Fruit fly (Drosophila melanogaster) whole organism, embryonic: ENCODE measurements around the gene mst.
A peak's percentile ranks its signal among the peaks of the same experiment; 100 is the strongest.

Experiments
- ATbp ChIP-seq: fragments of 200-800 bp; sonication (Bioruptor generic); optimal IDR thresholded peaks from 2 replicates; lab custom pipeline; 2017; ENCODE audit warnings: missing biosample characterization, mild to moderate bottlenecking, missing genetic modification characterization, missing genetic modification reagents
- Antp ChIP-seq: fragments of 200-800 bp; sonication (Bioruptor generic); optimal IDR thresholded peaks from 3 replicates; lab custom pipeline; 2016; ENCODE audit warnings: missing biosample characterization, missing genetic modification characterization
- B-H1 ChIP-seq: fragments of 200-800 bp; sonication (Bioruptor generic); IDR thresholded peaks from 3 replicates; pipeline ENCODE4 v1.3.6; 2022; ENCODE audit warnings: missing biosample characterization, missing genetic modification characterization
- C15 ChIP-seq: fragments of 200-800 bp; sonication (Bioruptor generic); IDR thresholded peaks from 3 replicates; pipeline ENCODE4 v1.3.6; 2022; ENCODE audit warnings: missing biosample characterization, missing genetic modification characterization
- CG10267 ChIP-seq: fragments of 200-800 bp; sonication (Bioruptor generic); optimal IDR thresholded peaks from 2 replicates; lab custom pipeline; 2018; ENCODE audit warnings: missing biosample characterization, mild to moderate bottlenecking, missing genetic modification characterization, moderate library complexity
- CG10321 ChIP-seq: fragments of 200-800 bp; sonication (Bioruptor generic); IDR thresholded peaks from 2 replicates; pipeline ENCODE4 v1.3.6; 2022; ENCODE audit warnings: missing biosample characterization, missing genetic modification characterization
- CG10654 ChIP-seq: fragments of 200-800 bp; sonication (Bioruptor generic); optimal IDR thresholded peaks from 2 replicates; lab custom pipeline; 2016; ENCODE audit warnings: missing biosample characterization, missing genetic modification characterization
- CG11247 ChIP-seq: fragments of 200-800 bp; sonication (Bioruptor generic); IDR thresholded peaks from 2 replicates; pipeline ENCODE4 v1.3.6; 2022; ENCODE audit warnings: missing biosample characterization, missing genetic modification characterization
- CG12155 ChIP-seq: fragments of 200-800 bp; sonication (Bioruptor generic); optimal IDR thresholded peaks from 3 replicates; lab custom pipeline; 2016; ENCODE audit warnings: missing biosample characterization, missing genetic modification characterization
- CG1233 ChIP-seq: fragments of 200-800 bp; sonication (Bioruptor generic); optimal IDR thresholded peaks from 4 replicates; lab custom pipeline; 2018; ENCODE audit warnings: missing biosample characterization, mild to moderate bottlenecking, missing genetic modification characterization
- CG14860 ChIP-seq: fragments of 200-800 bp; sonication (Bioruptor generic); IDR thresholded peaks from 3 replicates; pipeline ENCODE4 v1.3.6; 2022; ENCODE audit warnings: missing biosample characterization, missing genetic modification characterization; ENCODE audit not compliant: partially characterized antibody
- CG15073 ChIP-seq: fragments of 200-800 bp; sonication (Bioruptor generic); optimal IDR thresholded peaks from 2 replicates; lab custom pipeline; 2016; ENCODE audit warnings: missing biosample characterization, missing genetic modification characterization
- CG15514 ChIP-seq: fragments of 200-800 bp; sonication (Bioruptor generic); optimal IDR thresholded peaks from 3 replicates; lab custom pipeline; 2017; ENCODE audit warnings: missing biosample characterization, missing genetic modification characterization, mild to moderate bottlenecking, moderate library complexity, missing genetic modification reagents
- CG16779 ChIP-seq: fragments of 200-800 bp; sonication (Bioruptor generic); IDR thresholded peaks from 2 replicates; pipeline ENCODE4 v1.3.6; 2022; ENCODE audit warnings: missing biosample characterization, missing genetic modification characterization
- CG1792 ChIP-seq: fragments of 200-800 bp; sonication (Bioruptor generic); optimal IDR thresholded peaks from 2 replicates; lab custom pipeline; 2016; ENCODE audit warnings: missing biosample characterization, missing genetic modification characterization
- CG2116 ChIP-seq: fragments of 200-800 bp; sonication (Bioruptor generic); optimal IDR thresholded peaks from 3 replicates; lab custom pipeline; 2018; ENCODE audit warnings: missing biosample characterization, mild to moderate bottlenecking, missing genetic modification characterization
- CG3281 ChIP-seq: fragments of 200-800 bp; sonication (Bioruptor generic); optimal IDR thresholded peaks from 3 replicates; lab custom pipeline; 2017; ENCODE audit warnings: missing biosample characterization, mild to moderate bottlenecking, missing genetic modification characterization
- CG3407 ChIP-seq: fragments of 200-800 bp; sonication (Bioruptor generic); optimal IDR thresholded peaks from 2 replicates; lab custom pipeline; 2018; ENCODE audit warnings: missing biosample characterization, mild to moderate bottlenecking, missing genetic modification characterization
- CG34376 ChIP-seq: fragments of 200-800 bp; sonication (Bioruptor generic); optimal IDR thresholded peaks from 2 replicates; lab custom pipeline; 2018; ENCODE audit warnings: missing biosample characterization, mild to moderate bottlenecking, missing genetic modification characterization
- CG4404 ChIP-seq: fragments of 200-800 bp; sonication (Bioruptor generic); IDR thresholded peaks from 2 replicates; pipeline ENCODE4 v1.3.6; 2022; ENCODE audit warnings: missing biosample characterization, missing genetic modification characterization
- CG6683 ChIP-seq: fragments of 200-800 bp; sonication (Bioruptor generic); optimal IDR thresholded peaks from 2 replicates; lab custom pipeline; 2017; ENCODE audit warnings: missing biosample characterization, mild to moderate bottlenecking, missing genetic modification characterization, missing genetic modification reagents
- CG7928 ChIP-seq: fragments of 200-800 bp; sonication (Bioruptor generic); optimal IDR thresholded peaks from 2 replicates; lab custom pipeline; 2017; ENCODE audit warnings: missing biosample characterization, mild to moderate bottlenecking, missing genetic modification characterization
- CG8388 ChIP-seq: fragments of 200-800 bp; sonication (Bioruptor generic); optimal IDR thresholded peaks from 2 replicates; lab custom pipeline; 2019; ENCODE audit warnings: missing biosample characterization, mild to moderate bottlenecking, missing genetic modification characterization, moderate library complexity
- CHES-1-like ChIP-seq: fragments of 200-800 bp; sonication (Bioruptor generic); optimal IDR thresholded peaks from 2 replicates; lab custom pipeline; 2016; ENCODE audit warnings: missing biosample characterization, missing genetic modification characterization
- D19A ChIP-seq: fragments of 200-800 bp; optimal IDR thresholded peaks from 3 replicates; lab custom pipeline; 2019; ENCODE audit warnings: missing biosample characterization, mild to moderate bottlenecking, missing genetic modification characterization, moderate library complexity
- Dip3 ChIP-seq: fragments of 200-800 bp; sonication (Bioruptor generic); optimal IDR thresholded peaks from 3 replicates; lab custom pipeline; 2016; ENCODE audit warnings: missing biosample characterization, missing genetic modification characterization
- E2f2 ChIP-seq: fragments of 200-800 bp; sonication (Bioruptor generic); IDR thresholded peaks from 2 replicates; pipeline ENCODE4 v1.3.6; 2022; ENCODE audit warnings: missing biosample characterization, missing genetic modification characterization
- HmgD ChIP-seq: fragments of 200-800 bp; sonication (Bioruptor generic); optimal IDR thresholded peaks from 3 replicates; lab custom pipeline; 2016; ENCODE audit warnings: missing biosample characterization, missing genetic modification characterization
- Hmr ChIP-seq: fragments of 200-800 bp; sonication (Bioruptor generic); optimal IDR thresholded peaks from 3 replicates; lab custom pipeline; 2017; ENCODE audit warnings: mild to moderate bottlenecking, missing biosample characterization, missing genetic modification reagents, missing genetic modification characterization
- MBD-R2 ChIP-seq: fragments of 200-800 bp; sonication (Bioruptor generic); IDR thresholded peaks from 2 replicates; pipeline ENCODE4 v1.3.6; 2022; ENCODE audit warnings: missing biosample characterization, missing genetic modification characterization
- Meics ChIP-seq: fragments of 200-800 bp; sonication (Bioruptor generic); optimal IDR thresholded peaks from 2 replicates; lab custom pipeline; 2017; ENCODE audit warnings: missing biosample characterization, mild to moderate bottlenecking, missing genetic modification characterization
- Mrtf ChIP-seq: fragments of 200-800 bp; sonication (Bioruptor generic); IDR thresholded peaks from 3 replicates; pipeline ENCODE4 v1.3.6; 2022; ENCODE audit warnings: missing biosample characterization, missing genetic modification characterization
- Myb ChIP-seq: fragments of 200-800 bp; sonication (Bioruptor generic); optimal IDR thresholded peaks from 2 replicates; lab custom pipeline; 2016; ENCODE audit warnings: missing biosample characterization, missing genetic modification characterization
- Neu2 ChIP-seq: fragments of 200-800 bp; sonication (Bioruptor generic); optimal IDR thresholded peaks from 3 replicates; lab custom pipeline; 2016; ENCODE audit warnings: missing biosample characterization, missing genetic modification characterization, borderline replicate concordance
- NfI ChIP-seq: fragments of 200-800 bp; sonication (Bioruptor generic); optimal IDR thresholded peaks from 3 replicates; lab custom pipeline; 2018; ENCODE audit warnings: missing biosample characterization, mild to moderate bottlenecking, missing genetic modification characterization, moderate library complexity
- Poxn ChIP-seq: fragments of 200-800 bp; sonication (Bioruptor generic); IDR thresholded peaks from 2 replicates; pipeline ENCODE4 v1.3.6; 2022; ENCODE audit warnings: missing biosample characterization, missing genetic modification characterization
- Rx ChIP-seq: fragments of 200-800 bp; sonication (Bioruptor generic); IDR thresholded peaks from 2 replicates; pipeline ENCODE4 v1.3.6; 2022; ENCODE audit warnings: missing biosample characterization, missing genetic modification characterization
- ab ChIP-seq: fragments of 200-800 bp; sonication (Bioruptor generic); optimal IDR thresholded peaks from 2 replicates; lab custom pipeline; 2016; ENCODE audit warnings: missing biosample characterization, missing genetic modification characterization
- ac ChIP-seq: fragments of 200-800 bp; sonication (Bioruptor generic); optimal IDR thresholded peaks from 3 replicates; lab custom pipeline; 2017; ENCODE audit warnings: missing biosample characterization, mild to moderate bottlenecking, missing genetic modification characterization
- cad ChIP-seq: fragments of >200 bp; optimal IDR thresholded peaks from 2 replicates; lab custom pipeline; 2017; ENCODE audit warnings: missing biosample characterization, missing genetic modification characterization
- chn ChIP-seq: fragments of 200-800 bp; sonication (Bioruptor generic); optimal IDR thresholded peaks from 2 replicates; lab custom pipeline; 2016; ENCODE audit warnings: missing biosample characterization, missing genetic modification characterization
- crol ChIP-seq: fragments of 200-800 bp; sonication (Bioruptor generic); IDR thresholded peaks from 2 replicates; pipeline ENCODE4 v1.3.6; 2022; ENCODE audit warnings: missing biosample characterization, missing genetic modification characterization
- dm ChIP-seq: fragments of 200-800 bp; sonication (Bioruptor generic); optimal IDR thresholded peaks from 3 replicates; lab custom pipeline; 2016; ENCODE audit warnings: missing biosample characterization, missing genetic modification characterization
- fd64A ChIP-seq: fragments of 200-800 bp; sonication (Bioruptor generic); optimal IDR thresholded peaks from 3 replicates; lab custom pipeline; 2018; ENCODE audit warnings: missing biosample characterization, mild to moderate bottlenecking, missing genetic modification characterization
- gcm ChIP-seq: fragments of 200-800 bp; sonication (Bioruptor generic); optimal IDR thresholded peaks from 2 replicates; lab custom pipeline; 2019; ENCODE audit warnings: missing biosample characterization, mild to moderate bottlenecking, missing genetic modification characterization, moderate library complexity
- gcm2 ChIP-seq: fragments of 200-800 bp; sonication (Bioruptor generic); optimal IDR thresholded peaks from 2 replicates; lab custom pipeline; 2016; ENCODE audit warnings: missing biosample characterization, missing genetic modification characterization
- ken ChIP-seq: fragments of 200-800 bp; sonication (Bioruptor generic); IDR thresholded peaks from 3 replicates; pipeline ENCODE4 v1.3.6; 2022; ENCODE audit warnings: missing biosample characterization, missing genetic modification characterization
- lab ChIP-seq: fragments of 200-800 bp; sonication (Bioruptor generic); optimal IDR thresholded peaks from 3 replicates; lab custom pipeline; 2017; ENCODE audit warnings: missing biosample characterization, missing genetic modification characterization, mild to moderate bottlenecking, moderate library complexity, missing genetic modification reagents
- maf-S ChIP-seq: fragments of 200-800 bp; sonication (Bioruptor generic); optimal IDR thresholded peaks from 2 replicates; lab custom pipeline; 2016; ENCODE audit warnings: missing biosample characterization, missing genetic modification characterization
- sqz ChIP-seq: fragments of 200-800 bp; sonication (Bioruptor generic); optimal IDR thresholded peaks from 3 replicates; lab custom pipeline; 2018; ENCODE audit warnings: missing biosample characterization, mild to moderate bottlenecking, missing genetic modification characterization
- zen ChIP-seq: fragments of 200-800 bp; sonication (Bioruptor generic); optimal IDR thresholded peaks from 3 replicates; lab custom pipeline; 2018; ENCODE audit warnings: missing biosample characterization, mild to moderate bottlenecking, missing genetic modification characterization, moderate library complexity

Gene mst

DNA sequence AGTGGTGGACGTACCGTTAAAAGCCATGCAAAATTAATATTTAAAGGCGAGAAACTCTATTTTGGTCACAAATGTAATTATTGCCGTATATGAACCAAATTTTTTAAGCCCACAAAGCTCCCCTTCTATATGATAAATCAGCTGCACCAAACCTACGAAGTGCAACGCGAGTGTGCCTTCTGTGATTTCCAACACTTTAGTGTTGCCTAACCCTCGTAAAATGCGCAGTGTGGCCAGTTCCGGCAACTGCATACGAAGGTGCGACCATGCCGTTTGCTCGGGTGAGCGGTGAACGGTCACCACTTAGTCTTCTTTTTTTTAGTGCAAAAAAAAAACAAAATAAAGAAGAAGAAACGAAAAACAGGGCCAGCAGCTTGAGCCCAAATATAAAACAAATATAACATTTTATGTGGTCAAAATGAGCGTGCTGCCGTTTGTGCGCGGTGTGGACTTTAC, 49.3 kb upstream of the mst start, which contains the start of the genes tty and fliI (continued):
- peak; percentile 46 for TF ChIP-seq CG7928 (GFP tag; lab: Kevin White, UChicago)
- peak; percentile 83 for TF ChIP-seq Meics (GFP tag; lab: Kevin White, UChicago)
- TF ChIP-seq E2f2 (GFP tag; lab: Robert Waterston, UW), result peak; percentile 80
- TF ChIP-seq CG3407 (GFP tag; lab: Kevin White, UChicago), result peak; percentile 66
- peak; percentile 88 for TF ChIP-seq Antp (GFP tag; lab: Kevin White, UChicago)
- TF ChIP-seq C15, result 0 out of 3 replicates have a peak, but pooled peaks have one; percentile 45
- TF ChIP-seq CG2116, result peak; percentile 74
- no peak for TF ChIP-seq lab (GFP tag; lab: Kevin White, UChicago)
- peak; percentile 89 for TF ChIP-seq Mrtf (GFP tag; lab: Robert Waterston, UW)
- no peak for TF ChIP-seq CG14860 (GFP tag; lab: Robert Waterston, UW)
- peak; percentile 74 for TF ChIP-seq CG3281
- TF ChIP-seq Neu2 (GFP tag; lab: Kevin White, UChicago), result no peak
- peak; percentile 20 for TF ChIP-seq gcm2 (GFP tag; lab: Kevin White, UChicago)
- TF ChIP-seq CG10321 (GFP tag; lab: Robert Waterston, UW), result peak; percentile 49; the same call in 1 of the 2 replicates
- TF ChIP-seq maf-S (GFP tag; lab: Kevin White, UChicago), result peak; percentile 81
- TF ChIP-seq ab (GFP tag; lab: Kevin White, UChicago), result peak; percentile 24
- peak; percentile 78 for TF ChIP-seq CG10654 (GFP tag; lab: Kevin White, UChicago)
- TF ChIP-seq CG1233, result peak; percentile 69
- peak; percentile 88 for TF ChIP-seq Hmr
- peak; percentile 93 for TF ChIP-seq CG15073 (GFP tag; lab: Kevin White, UChicago)
- TF ChIP-seq CG8388, result peak; percentile 69
- peak; percentile 52; the same call in 1 of the 2 replicates for TF ChIP-seq crol (GFP tag; lab: Robert Waterston, UW)
- peak; percentile 58 for TF ChIP-seq CG34376 (GFP tag; lab: Kevin White, UChicago)
- peak; percentile 23 for TF ChIP-seq gcm (GFP tag; lab: Kevin White, UChicago)
- TF ChIP-seq CG10267 (tag; lab: Kevin White, UChicago), result peak; percentile 90
- 0 out of 2 replicates have a peak, but pooled peaks have one; percentile 42 for TF ChIP-seq Poxn
- peak; percentile 90 for TF ChIP-seq CG11247 (GFP tag; lab: Robert Waterston, UW)
- TF ChIP-seq MBD-R2 (GFP tag; lab: Robert Waterston, UW), result peak; percentile 89
- peak; percentile 28 for TF ChIP-seq fd64A
- peak; percentile 79 for TF ChIP-seq CG15514
- peak; percentile 82 for TF ChIP-seq HmgD (GFP tag; lab: Kevin White, UChicago)
- TF ChIP-seq ac, result no peak
- TF ChIP-seq B-H1 (GFP tag; lab: Robert Waterston, UW), result peak; percentile 84
- TF ChIP-seq CG1792, result peak; percentile 55
- peak; percentile 90 for TF ChIP-seq ken (GFP tag; lab: Robert Waterston, UW)
- peak; percentile 54 for TF ChIP-seq D19A (tag; lab: Kevin White, UChicago)
- TF ChIP-seq dm (GFP tag; lab: Kevin White, UChicago), result peak; percentile 75
- peak; percentile 90 for TF ChIP-seq Rx
- peak; percentile 30 for TF ChIP-seq CG6683 (GFP tag; lab: Kevin White, UChicago)
- peak; percentile 92 for TF ChIP-seq chn
- TF ChIP-seq Myb (GFP tag; lab: Kevin White, UChicago), result peak; percentile 89
- peak; percentile 51 for TF ChIP-seq zen (tag; lab: Kevin White, UChicago)
- peak; percentile 82 for TF ChIP-seq NfI (GFP tag; lab: Kevin White, UChicago)
- peak; percentile 73 for TF ChIP-seq ATbp (GFP tag; lab: Kevin White, UChicago)
- TF ChIP-seq Dip3 (GFP tag; lab: Kevin White, UChicago), result peak; percentile 86
- TF ChIP-seq sqz (GFP tag; lab: Kevin White, UChicago), result no peak
- peak; percentile 53; the same call in 1 of the 2 replicates for TF ChIP-seq CG16779
- TF ChIP-seq CG4404, result peak; percentile 83
- TF ChIP-seq CG12155, result peak; percentile 78
- peak; percentile 85 for TF ChIP-seq CHES-1-like
- no peak for TF ChIP-seq cad (GFP tag; lab: Kevin White, UChicago)
